Fruit fly (Drosophila melanogaster): ENCODE data around the gene CG5916.

DNA sequence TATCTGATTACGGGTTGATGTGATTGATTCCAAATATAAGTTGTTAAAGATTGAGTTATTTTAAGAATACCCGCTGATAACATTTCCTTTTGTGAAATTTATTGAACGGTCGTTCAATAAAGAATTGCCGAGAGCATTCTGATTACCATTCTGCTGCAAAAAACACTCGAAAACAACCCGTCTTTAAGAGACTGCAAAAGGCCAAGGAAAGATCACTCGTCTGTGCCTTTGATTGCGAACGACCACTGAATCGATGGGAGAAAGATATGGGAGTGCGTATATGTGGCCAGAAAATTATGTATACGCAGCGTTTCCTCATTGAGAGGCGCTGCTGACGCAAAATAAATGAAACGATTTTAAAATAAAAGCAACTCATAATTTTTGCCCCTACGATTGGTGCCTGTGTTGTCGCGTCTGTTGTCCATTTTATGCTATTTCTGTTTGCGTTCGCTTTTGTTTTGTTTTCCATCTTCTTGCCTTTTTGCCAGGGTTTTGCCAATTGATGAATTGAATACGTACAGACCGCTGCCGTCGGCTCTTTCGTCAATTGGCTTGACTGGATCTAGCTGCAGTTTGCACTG lies 43.4 kb downstream of the CG5916 start:
- TF ChIP-seq CG10348 (GFP tag; IDR thresholded peaks at IDR 0.05) = no peak
- no peak for TF ChIP-seq EcR (GFP tag; optimal IDR thresholded peaks at IDR 0.05)

All from whole organism, pupa.